Worm (Caenorhabditis elegans): ENCODE measurements around the gene unc-61.

DNA sequence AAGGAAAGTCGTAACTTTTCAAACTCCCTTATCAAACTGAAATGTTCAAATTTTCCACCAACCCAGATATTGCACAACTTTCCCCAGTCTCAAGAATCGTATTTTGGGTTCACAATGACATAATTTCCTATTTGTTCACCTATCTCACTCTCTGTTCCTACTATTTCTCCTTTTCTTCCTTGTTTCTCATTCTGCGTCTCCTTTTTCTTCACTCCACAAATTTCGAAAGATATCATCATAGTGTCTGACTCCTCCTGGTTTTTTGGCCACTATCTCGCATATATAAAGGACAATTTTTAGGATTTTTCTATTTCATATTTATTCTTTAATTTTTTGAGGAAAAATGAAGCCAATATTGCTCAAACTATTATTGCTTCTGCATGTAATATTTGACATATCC lies 39.0 kb upstream of the unc-61 start, which contains the start of gene haf-7:
- TF ChIP-seq nfya-1 (tag; optimal IDR thresholded peaks at IDR 0.05; ENCODE audit: insufficient read depth) (no peak), mdl-1 (tag; optimal IDR thresholded peaks at IDR 0.05) (no peak), nhr-11 (tag; optimal IDR thresholded peaks at IDR 0.05) (no peak), ztf-4 (tag; optimal IDR thresholded peaks at IDR 0.05) (no peak), ama-1 (optimal IDR thresholded peaks at IDR 0.05) (no peak), nhr-76 (tag; optimal IDR thresholded peaks at IDR 0.05) (no peak)
